Worm (Caenorhabditis elegans) whole organism, L2 larva: ENCODE data around the gene Y25C1A.8.

ENCODE experiments used
- C34F6.9 ChIP-seq: fragments of 150-350 bp; optimal IDR thresholded peaks from 2 replicates; lab custom pipeline; 2014; ENCODE audit warnings: missing biosample characterization, missing genetic modification characterization
- R02D3.7 ChIP-seq: fragments of 150-350 bp; optimal IDR thresholded peaks from 2 replicates; lab custom pipeline; 2014; ENCODE audit warnings: missing biosample characterization, missing genetic modification characterization
- Y55F3AM.14 ChIP-seq: fragments of 200-800 bp; sonication (Bioruptor generic); optimal IDR thresholded peaks from 2 replicates; lab custom pipeline; 2018; ENCODE audit warnings: mild to moderate bottlenecking, missing genetic modification characterization, missing compliant biosample characterization
- ZK546.5 ChIP-seq: sonication (generic microtip); optimal IDR thresholded peaks from 2 replicates; lab custom pipeline; 2017; ENCODE audit warnings: missing biosample characterization, missing genetic modification characterization
- alr-1 ChIP-seq: fragments of 150-350 bp; optimal IDR thresholded peaks from 2 replicates; lab custom pipeline; 2014; ENCODE audit warnings: missing biosample characterization, missing genetic modification characterization
- ama-1 ChIP-seq: fragments of 150-350 bp; optimal IDR thresholded peaks from 2 replicates; lab custom pipeline; 2018; ENCODE audit warnings: inconsistent platforms
- blmp-1 ChIP-seq: sonication (generic microtip); optimal IDR thresholded peaks from 2 replicates; lab custom pipeline; 2017; ENCODE audit warnings: missing genetic modification characterization, mild to moderate bottlenecking, missing compliant biosample characterization, antibody characterized with exemption, moderate library complexity; ENCODE audit not compliant: insufficient read depth
- ceh-82 ChIP-seq: fragments of 150-350 bp; optimal IDR thresholded peaks from 2 replicates; lab custom pipeline; 2014; ENCODE audit warnings: missing biosample characterization, missing genetic modification characterization
- dmd-4 ChIP-seq: sonication (generic microtip); optimal IDR thresholded peaks from 2 replicates; lab custom pipeline; 2017; ENCODE audit warnings: missing biosample characterization, missing genetic modification characterization
- egl-27 ChIP-seq: sonication (generic microtip); optimal IDR thresholded peaks from 3 replicates; lab custom pipeline; 2017; ENCODE audit warnings: missing biosample characterization, missing genetic modification reagents, missing genetic modification characterization
- elt-1 ChIP-seq: fragments of 150-350 bp; optimal IDR thresholded peaks from 2 replicates; lab custom pipeline; 2014; ENCODE audit warnings: missing biosample characterization, missing genetic modification characterization
- elt-3 ChIP-seq: sonication (generic microtip); optimal IDR thresholded peaks from 2 replicates; lab custom pipeline; 2017; ENCODE audit warnings: missing biosample characterization, missing genetic modification characterization
- gmeb-1 ChIP-seq: fragments of 150-350 bp; optimal IDR thresholded peaks from 2 replicates; lab custom pipeline; 2014; ENCODE audit warnings: missing biosample characterization, missing genetic modification characterization
- lsy-2 ChIP-seq, 2 experiments: fragments of 150-350 bp in 1 of 2; sonication (generic microtip) in 1 of 2; optimal IDR thresholded peaks; 2 replicates each; lab custom pipeline; 2014 to 2017; ENCODE audit warnings: missing biosample characterization in 2 of 2, missing genetic modification characterization in 2 of 2
- mab-5 ChIP-seq: fragments of 150-350 bp; optimal IDR thresholded peaks from 2 replicates; lab custom pipeline; 2014; ENCODE audit warnings: missing biosample characterization, missing genetic modification characterization
- mbf-1 ChIP-seq: sonication (generic microtip); optimal IDR thresholded peaks from 2 replicates; lab custom pipeline; 2017; ENCODE audit warnings: missing biosample characterization, missing genetic modification characterization
- mdl-1 ChIP-seq, 2 experiments: fragments of 150-350 bp in 1 of 2; sonication (generic microtip) in 1 of 2; optimal IDR thresholded peaks; 2 replicates each; lab custom pipeline; 2017; ENCODE audit warnings: missing biosample characterization in 2 of 2, missing genetic modification characterization in 2 of 2
- nhr-10 ChIP-seq: sonication (generic microtip); optimal IDR thresholded peaks from 2 replicates; lab custom pipeline; 2017; ENCODE audit warnings: missing biosample characterization, missing genetic modification characterization
- nhr-11 ChIP-seq: fragments of 150-350 bp; optimal IDR thresholded peaks from 2 replicates; lab custom pipeline; 2014; ENCODE audit warnings: missing biosample characterization, missing genetic modification characterization
- nhr-12 ChIP-seq: fragments of 150-350 bp; optimal IDR thresholded peaks from 2 replicates; lab custom pipeline; 2014; ENCODE audit warnings: missing biosample characterization, missing genetic modification characterization
- nhr-129 ChIP-seq: fragments of 150-350 bp; optimal IDR thresholded peaks from 2 replicates; lab custom pipeline; 2014; ENCODE audit warnings: missing biosample characterization, missing genetic modification characterization
- nhr-21 ChIP-seq: fragments of 150-350 bp; optimal IDR thresholded peaks from 2 replicates; lab custom pipeline; 2014; ENCODE audit warnings: missing biosample characterization, missing genetic modification characterization
- nhr-237 ChIP-seq: fragments of 150-350 bp; optimal IDR thresholded peaks from 2 replicates; lab custom pipeline; 2014; ENCODE audit warnings: missing biosample characterization, missing genetic modification characterization
- nhr-6 ChIP-seq: fragments of 150-350 bp; optimal IDR thresholded peaks from 2 replicates; lab custom pipeline; 2014; ENCODE audit warnings: missing biosample characterization, missing genetic modification characterization
- peb-1 ChIP-seq: fragments of 150-350 bp; optimal IDR thresholded peaks from 2 replicates; lab custom pipeline; 2014; ENCODE audit warnings: missing biosample characterization, missing genetic modification characterization
- sem-4 ChIP-seq: fragments of 150-350 bp; optimal IDR thresholded peaks from 2 replicates; lab custom pipeline; 2014; ENCODE audit warnings: missing biosample characterization, missing genetic modification reagents, missing genetic modification characterization
- skn-1 ChIP-seq: sonication (generic microtip); optimal IDR thresholded peaks from 2 replicates; lab custom pipeline; 2017; ENCODE audit warnings: missing biosample characterization, missing genetic modification characterization
- snpc-4 ChIP-seq: fragments of 150-350 bp; optimal IDR thresholded peaks from 2 replicates; lab custom pipeline; 2014; ENCODE audit warnings: missing biosample characterization, missing genetic modification characterization
- unc-39 ChIP-seq: fragments of 150-350 bp; optimal IDR thresholded peaks from 2 replicates; lab custom pipeline; 2014; ENCODE audit warnings: missing biosample characterization, missing genetic modification characterization
- unc-55 ChIP-seq: fragments of 150-350 bp; sonication (generic microtip); optimal IDR thresholded peaks from 3 replicates; lab custom pipeline; 2014; ENCODE audit warnings: missing biosample characterization, missing genetic modification reagents, missing genetic modification characterization
- unc-62 ChIP-seq: fragments of 150-350 bp; optimal IDR thresholded peaks from 2 replicates; lab custom pipeline; 2014; ENCODE audit warnings: missing biosample characterization, missing genetic modification reagents, missing genetic modification characterization
- zag-1 ChIP-seq: fragments of 150-350 bp; optimal IDR thresholded peaks from 2 replicates; lab custom pipeline; 2014; ENCODE audit warnings: missing biosample characterization, missing genetic modification characterization
- ztf-4 ChIP-seq: fragments of 150-350 bp; optimal IDR thresholded peaks from 2 replicates; lab custom pipeline; 2014; ENCODE audit warnings: missing biosample characterization, missing genetic modification characterization

Gene Y25C1A.8

ce11 chrII:3045422-3045821 lies 31.3 kb downstream of the Y25C1A.8 start:
- TF ChIP-seq sem-4 (no peak), elt-3 (tag; lab: Kevin White, UChicago) (no peak), unc-39 (tag; lab: Kevin White, UChicago) (no peak), mab-5 (no peak), mbf-1 (tag; lab: Kevin White, UChicago) (no peak), nhr-12 (tag; lab: Kevin White, UChicago) (no peak), ceh-82 (tag; lab: Kevin White, UChicago) (no peak), nhr-21 (no peak), zag-1 (tag; lab: Kevin White, UChicago) (no peak), egl-27 (tag; lab: Kevin White, UChicago) (no peak), R02D3.7 (no peak), unc-55 (GFP tag; lab: Kevin White, UChicago) (no peak)

- TF ChIP-seq mbf-1 (tag; lab: Kevin White, UChicago) (no peak), nhr-6 (tag; lab: Kevin White, UChicago) (no peak), ZK546.5 (tag; lab: Kevin White, UChicago) (no peak)
- TF ChIP-seq, all 48 proteins: peak for 0
Observed at ce11 chrII:3044023-3044422, 32.7 kb downstream of the Y25C1A.8 start, which contains the start of gene sri-29. Gene sri-29, plus strand, starts transcription at chrII:3044323.

ce11 chrII:3043358-3043757 lies 33.4 kb downstream of the Y25C1A.8 start, which contains the start of gene B0454.8:
Gene B0454.8, minus strand, starts transcription at chrII:3043458.
- no peak for TF ChIP-seq ZK546.5 (tag; lab: Kevin White, UChicago)
- TF ChIP-seq nhr-11 (tag; lab: Kevin White, UChicago) = no peak
- TF ChIP-seq alr-1 = no peak
- no peak for TF ChIP-seq zag-1 (tag; lab: Kevin White, UChicago)
- TF ChIP-seq mdl-1 (tag; optimal IDR thresholded peaks at IDR 0.05; lab: Kevin White, UChicago) = no peak
- TF ChIP-seq dmd-4 (tag; lab: Kevin White, UChicago) = no peak
- no peak for TF ChIP-seq peb-1
- TF ChIP-seq Y55F3AM.14 = no peak
- no peak for TF ChIP-seq R02D3.7
- no peak for TF ChIP-seq ceh-82 (tag; lab: Kevin White, UChicago)
- TF ChIP-seq lsy-2 (tag; optimal IDR thresholded peaks at IDR 0.05; lab: Kevin White, UChicago) = no peak
- no peak for TF ChIP-seq elt-1 (tag; lab: Kevin White, UChicago)
- TF ChIP-seq C34F6.9 = no peak
- TF ChIP-seq sem-4 = no peak
- TF ChIP-seq skn-1 (tag; lab: Kevin White, UChicago) = no peak

ce11 chrII:3038453-3038909 lies 38.3 kb downstream of the Y25C1A.8 start, which contains the start of the genes B0454.26 and B0454.5:
Gene B0454.26, minus strand, starts transcription at chrII:3038553.
Gene B0454.5, plus strand, starts transcription at chrII:3038859.
- no peak for TF ChIP-seq ztf-4 (tag; lab: Kevin White, UChicago)
- no peak for TF ChIP-seq mab-5
- no peak for TF ChIP-seq ceh-82 (tag; lab: Kevin White, UChicago)
- TF ChIP-seq nhr-10 (tag; lab: Kevin White, UChicago) = no peak
- no peak for TF ChIP-seq nhr-21
- no peak for TF ChIP-seq nhr-129 (tag; lab: Kevin White, UChicago)
- TF ChIP-seq dmd-4 (tag; lab: Kevin White, UChicago) = no peak

- TF ChIP-seq nhr-129 (tag; lab: Kevin White, UChicago) = no peak
- no peak for TF ChIP-seq gmeb-1 (tag; lab: Kevin White, UChicago)
- no peak for TF ChIP-seq alr-1
- no peak for TF ChIP-seq mdl-1 (tag; optimal IDR thresholded peaks at IDR 0.05; lab: Kevin White, UChicago)
- no peak for TF ChIP-seq nhr-21
- TF ChIP-seq skn-1 (tag; lab: Kevin White, UChicago) = no peak
- no peak for TF ChIP-seq R02D3.7
- TF ChIP-seq unc-55 (GFP tag; lab: Kevin White, UChicago) = no peak
- no peak for TF ChIP-seq ama-1 (lab: Kevin White, UChicago)
- no peak for TF ChIP-seq nhr-11 (tag; lab: Kevin White, UChicago)
- TF ChIP-seq mab-5 = no peak
- no peak for TF ChIP-seq snpc-4 (tag; lab: Kevin White, UChicago)
- no peak for TF ChIP-seq blmp-1 (tag; lab: Kevin White, UChicago)
- TF ChIP-seq, all 48 proteins: peak for 0
Observed at ce11 chrII:3036344-3036743, 40.4 kb downstream of the Y25C1A.8 start.

- TF ChIP-seq snpc-4 (tag; lab: Kevin White, UChicago) (no peak), lsy-2 (tag; optimal IDR thresholded peaks at IDR 0.05; lab: Kevin White, UChicago) (no peak), ztf-4 (tag; lab: Kevin White, UChicago) (no peak), ama-1 (lab: Kevin White, UChicago) (no peak), nhr-21 (no peak), mbf-1 (tag; lab: Kevin White, UChicago) (no peak), alr-1 (no peak), nhr-129 (tag; lab: Kevin White, UChicago) (no peak), mdl-1 (tag; optimal IDR thresholded peaks at IDR 0.05; lab: Kevin White, UChicago) (no peak), unc-62 (GFP tag; lab: Kevin White, UChicago) (no peak), nhr-237 (tag; lab: Kevin White, UChicago) (no peak), elt-3 (tag; lab: Kevin White, UChicago) (no peak)
Observed at ce11 chrII:3034914-3035313, 41.8 kb downstream of the Y25C1A.8 start.
